Worm (Caenorhabditis elegans) whole organism, L1 larva: Measurements from ENCODE around the gene ZK1010.12.

ENCODE experiments used
- C04F5.9 ChIP-seq: sonication (generic microtip); optimal IDR thresholded peaks from 2 replicates; lab custom pipeline; 2016; ENCODE audit warnings: missing genetic modification characterization, missing compliant biosample characterization
- C16A3.4 ChIP-seq: fragments of 150-350 bp; optimal IDR thresholded peaks from 2 replicates; lab custom pipeline; 2014; ENCODE audit warnings: missing biosample characterization, missing genetic modification characterization
- alr-1 ChIP-seq: fragments of 200-800 bp; sonication (Bioruptor generic); optimal IDR thresholded peaks from 2 replicates; lab custom pipeline; 2018; ENCODE audit warnings: borderline replicate concordance, mild to moderate bottlenecking, missing genetic modification characterization, missing compliant biosample characterization
- ama-1 ChIP-seq: fragments of 150-350 bp; optimal IDR thresholded peaks from 2 replicates; lab custom pipeline; 2014
- ceh-88 ChIP-seq: fragments of 200-800 bp; sonication (Bioruptor generic); IDR thresholded peaks from 2 replicates; pipeline ENCODE4 v1.3.6; 2022; ENCODE audit warnings: missing genetic modification characterization, missing compliant biosample characterization
- ceh-90 ChIP-seq: sonication (generic microtip); optimal IDR thresholded peaks from 2 replicates; lab custom pipeline; 2016; ENCODE audit warnings: missing genetic modification characterization, missing compliant biosample characterization
- dpl-1 ChIP-seq, 3 experiments: fragments of 150-350 bp in 2 of 3; sonication (generic microtip) in 1 of 3; optimal IDR thresholded peaks; 2 replicates each; lab custom pipeline; 2014 to 2017; ENCODE audit warnings: missing biosample characterization in 3 of 3, missing genetic modification characterization in 3 of 3, missing genetic modification reagents in 3 of 3
- efl-3 ChIP-seq: fragments of 200-800 bp; sonication (Bioruptor generic); optimal IDR thresholded peaks from 2 replicates; lab custom pipeline; 2018; ENCODE audit warnings: mild to moderate bottlenecking, missing genetic modification characterization, missing compliant biosample characterization
- egl-13 ChIP-seq: sonication (generic microtip); optimal IDR thresholded peaks from 2 replicates; lab custom pipeline; 2016; ENCODE audit warnings: missing genotype, missing genetic modification reagents, missing genetic modification characterization, missing compliant biosample characterization
- elt-3 ChIP-seq, 6 experiments: fragments of 150-350 bp in 1 of 6; sonication (generic microtip); optimal IDR thresholded peaks; 2 replicates each; lab custom pipeline; 2017 to 2018; ENCODE audit warnings: missing biosample characterization in 6 of 6, missing genetic modification characterization in 6 of 6, inconsistent platforms in 1 of 6
- grh-1 ChIP-seq: fragments of 200-800 bp; sonication (Bioruptor generic); IDR thresholded peaks from 2 replicates; pipeline ENCODE4 v1.3.6; 2022; ENCODE audit warnings: missing genetic modification reagents, missing genetic modification characterization, missing compliant biosample characterization
- hlh-17 ChIP-seq: fragments of 200-800 bp; sonication (Bioruptor generic); optimal IDR thresholded peaks from 2 replicates; lab custom pipeline; 2018; ENCODE audit warnings: missing genetic modification characterization, mild to moderate bottlenecking, missing compliant biosample characterization, moderate library complexity, borderline replicate concordance
- hlh-4 ChIP-seq: sonication (generic microtip); optimal IDR thresholded peaks from 2 replicates; lab custom pipeline; 2016; ENCODE audit warnings: mild to moderate bottlenecking, missing genetic modification characterization, missing compliant biosample characterization
- hpl-2 ChIP-seq: fragments of 150-350 bp; optimal IDR thresholded peaks from 2 replicates; lab custom pipeline; 2014; ENCODE audit warnings: missing biosample characterization, missing genetic modification reagents, missing genetic modification characterization
- isw-1 ChIP-seq: fragments of 200-800 bp; sonication (Bioruptor generic); IDR thresholded peaks from 2 replicates; pipeline ENCODE4 v1.3.6; 2022; ENCODE audit warnings: missing genetic modification characterization, missing compliant biosample characterization
- jun-1 ChIP-seq: fragments of 150-350 bp; optimal IDR thresholded peaks from 2 replicates; lab custom pipeline; 2014; ENCODE audit warnings: missing biosample characterization, missing genetic modification reagents, missing genetic modification characterization
- lin-14 ChIP-seq: fragments of 200-800 bp; sonication (Bioruptor generic); optimal IDR thresholded peaks from 2 replicates; lab custom pipeline; 2018; ENCODE audit warnings: mild to moderate bottlenecking, missing genetic modification characterization, moderate library complexity, missing compliant biosample characterization
- lin-15B ChIP-seq: fragments of 150-350 bp; sonication (generic microtip); optimal IDR thresholded peaks from 3 replicates; lab custom pipeline; 2014; ENCODE audit warnings: missing biosample characterization, missing genetic modification characterization
- lin-35 ChIP-seq, 2 experiments: fragments of 150-350 bp; optimal IDR thresholded peaks; 2 replicates each; lab custom pipeline; 2014; ENCODE audit warnings: missing biosample characterization in 2 of 2, missing genetic modification characterization in 2 of 2, missing genetic modification reagents in 2 of 2
- lin-39 ChIP-seq: fragments of 150-350 bp; optimal IDR thresholded peaks from 2 replicates; lab custom pipeline; 2014; ENCODE audit warnings: missing biosample characterization, missing genetic modification reagents, missing genetic modification characterization
- lir-3 ChIP-seq: sonication (generic microtip); optimal IDR thresholded peaks from 2 replicates; lab custom pipeline; 2016; ENCODE audit warnings: mild to moderate bottlenecking, missing genetic modification characterization, moderate library complexity, missing compliant biosample characterization; ENCODE audit not compliant: poor library complexity
- lsy-2 ChIP-seq, 2 experiments: fragments of 150-350 bp; optimal IDR thresholded peaks; 2 replicates each; lab custom pipeline; 2014; ENCODE audit warnings: missing biosample characterization in 2 of 2, missing genetic modification characterization in 2 of 2
- mdl-1 ChIP-seq, 2 experiments: fragments of 150-350 bp; optimal IDR thresholded peaks; 2 replicates each; lab custom pipeline; 2014 to 2017; ENCODE audit warnings: missing biosample characterization in 2 of 2, missing genetic modification characterization in 2 of 2, inconsistent platforms in 1 of 2
- mef-2 ChIP-seq: fragments of 150-350 bp; optimal IDR thresholded peaks from 2 replicates; lab custom pipeline; 2014; ENCODE audit warnings: missing biosample characterization, missing genetic modification characterization
- mep-1 ChIP-seq: fragments of 150-350 bp; optimal IDR thresholded peaks from 2 replicates; lab custom pipeline; 2014; ENCODE audit warnings: missing biosample characterization, missing genetic modification characterization
- nhr-11 ChIP-seq: fragments of 150-350 bp; optimal IDR thresholded peaks from 2 replicates; lab custom pipeline; 2014; ENCODE audit warnings: missing biosample characterization, missing genetic modification characterization
- nhr-12 ChIP-seq: sonication (generic microtip); optimal IDR thresholded peaks from 2 replicates; lab custom pipeline; 2017; ENCODE audit warnings: missing biosample characterization, missing genetic modification characterization
- nhr-19 ChIP-seq: fragments of 200-800 bp; sonication (Bioruptor generic); conservative IDR thresholded peaks from 2 replicates; pipeline ENCODE4 v1.3.6; 2022; ENCODE audit warnings: missing genetic modification characterization, missing compliant biosample characterization
- nhr-20 ChIP-seq: sonication (generic microtip); optimal IDR thresholded peaks from 2 replicates; lab custom pipeline; 2016; ENCODE audit warnings: mild to moderate bottlenecking, missing genetic modification characterization, missing compliant biosample characterization
- nhr-237 ChIP-seq: fragments of 150-350 bp; optimal IDR thresholded peaks from 2 replicates; lab custom pipeline; 2014; ENCODE audit warnings: missing biosample characterization, missing genetic modification characterization
- nhr-28 ChIP-seq: fragments of 150-350 bp; optimal IDR thresholded peaks from 2 replicates; lab custom pipeline; 2014; ENCODE audit warnings: missing biosample characterization, missing genetic modification characterization
- nhr-71 ChIP-seq: sonication (generic microtip); optimal IDR thresholded peaks from 2 replicates; lab custom pipeline; 2016; ENCODE audit warnings: mild to moderate bottlenecking, missing genetic modification characterization, moderate library complexity, missing compliant biosample characterization
- nhr-76 ChIP-seq: sonication (generic microtip); optimal IDR thresholded peaks from 2 replicates; lab custom pipeline; 2017; ENCODE audit warnings: missing biosample characterization, missing genetic modification characterization
- nhr-77 ChIP-seq: fragments of 150-350 bp; optimal IDR thresholded peaks from 2 replicates; lab custom pipeline; 2014; ENCODE audit warnings: missing biosample characterization, missing genetic modification characterization
- nhr-84 ChIP-seq: sonication (generic microtip); optimal IDR thresholded peaks from 2 replicates; lab custom pipeline; 2017; ENCODE audit warnings: missing biosample characterization, missing genetic modification characterization
- nhr-85 ChIP-seq: sonication (generic microtip); peaks from one replicate; lab custom pipeline; 2016; ENCODE audit warnings: missing genetic modification characterization, inconsistent platforms, missing compliant biosample characterization
- nhr-90 ChIP-seq: sonication (generic microtip); optimal IDR thresholded peaks from 2 replicates; lab custom pipeline; 2016; ENCODE audit warnings: mild to moderate bottlenecking, missing genetic modification characterization, missing compliant biosample characterization; ENCODE audit not compliant: poor library complexity
- pag-3 ChIP-seq: sonication (generic microtip); optimal IDR thresholded peaks from 2 replicates; lab custom pipeline; 2017; ENCODE audit warnings: missing genetic modification characterization, mild to moderate bottlenecking, missing compliant biosample characterization, antibody characterized with exemption, borderline replicate concordance; ENCODE audit not compliant: insufficient read depth
- rnt-1 ChIP-seq: sonication (generic microtip); optimal IDR thresholded peaks from 2 replicates; lab custom pipeline; 2016; ENCODE audit warnings: mild to moderate bottlenecking, missing genetic modification characterization, moderate library complexity, missing compliant biosample characterization
- snpc-4 ChIP-seq: fragments of 150-350 bp; optimal IDR thresholded peaks from 2 replicates; lab custom pipeline; 2014; ENCODE audit warnings: missing biosample characterization, missing genetic modification characterization
- snu-23 ChIP-seq: sonication (generic microtip); optimal IDR thresholded peaks from 2 replicates; lab custom pipeline; 2016; ENCODE audit warnings: missing genetic modification characterization, missing compliant biosample characterization
- sup-37 ChIP-seq: fragments of 200-800 bp; sonication (Bioruptor generic); optimal IDR thresholded peaks from 2 replicates; lab custom pipeline; 2018; ENCODE audit warnings: mild to moderate bottlenecking, missing genetic modification characterization, missing compliant biosample characterization
- swsn-7 ChIP-seq: sonication (generic microtip); optimal IDR thresholded peaks from 2 replicates; lab custom pipeline; 2016; ENCODE audit warnings: missing genetic modification characterization, missing compliant biosample characterization
- unc-130 ChIP-seq: fragments of 150-350 bp; optimal IDR thresholded peaks from 2 replicates; lab custom pipeline; 2017; ENCODE audit warnings: missing biosample characterization, missing genetic modification characterization, inconsistent platforms
- unc-30 ChIP-seq: sonication (generic microtip); optimal IDR thresholded peaks from 2 replicates; lab custom pipeline; 2017; ENCODE audit warnings: missing biosample characterization, missing genetic modification characterization
- unc-62 ChIP-seq: fragments of 150-350 bp; optimal IDR thresholded peaks from 2 replicates; lab custom pipeline; 2014; ENCODE audit warnings: missing biosample characterization, missing genetic modification reagents, missing genetic modification characterization
- unc-86 ChIP-seq: sonication (generic microtip); optimal IDR thresholded peaks from 2 replicates; lab custom pipeline; 2016; ENCODE audit warnings: missing genetic modification characterization, missing compliant biosample characterization
- xbp-1 ChIP-seq: sonication (generic microtip); optimal IDR thresholded peaks from 2 replicates; lab custom pipeline; 2016; ENCODE audit warnings: missing genetic modification characterization, missing compliant biosample characterization

Gene ZK1010.12

DNA sequence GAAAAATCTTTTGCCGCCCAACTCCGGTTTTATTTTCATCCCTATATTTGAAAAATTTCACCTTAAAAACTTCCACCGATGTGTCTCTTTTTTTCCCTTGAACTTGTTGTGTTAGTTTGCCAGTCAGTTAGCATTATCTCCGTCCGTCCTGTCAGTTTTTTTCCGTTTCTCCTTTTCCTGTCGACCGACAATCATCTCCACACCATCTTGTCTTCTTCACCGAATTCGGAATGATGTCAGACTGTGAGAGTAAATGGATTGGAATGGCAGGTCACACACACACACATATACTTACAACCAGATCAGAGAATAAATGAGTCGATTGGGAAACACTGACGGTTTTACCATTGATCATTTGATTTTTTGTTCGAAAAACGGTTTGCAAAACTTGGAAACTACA is 20.8 kb downstream of the ZK1010.12 start (continued):
- no peak for TF ChIP-seq ceh-88 (GFP tag; lab: Robert Waterston, UW)
- peak; percentile 34 for TF ChIP-seq pag-3 (tag; lab: Kevin White, UChicago)
- TF ChIP-seq egl-13 (tag; lab: Kevin White, UChicago) = no peak
- peak; percentile 35 for TF ChIP-seq unc-130
- no peak for TF ChIP-seq lin-39 (tag; lab: Kevin White, UChicago)
- TF ChIP-seq unc-86 (tag; lab: Kevin White, UChicago) = no peak

ce11 chrIII:13013912-13014311 is 22.8 kb downstream of the ZK1010.12 start:
- TF ChIP-seq ceh-88 (GFP tag; lab: Robert Waterston, UW) (no peak), ama-1 (lab: Kevin White, UChicago) (no peak), nhr-76 (tag; lab: Kevin White, UChicago) (no peak), nhr-28 (tag; lab: Kevin White, UChicago) (no peak), mep-1 (no peak), sup-37 (no peak), alr-1 (tag; lab: Kevin White, UChicago) (no peak), jun-1 (tag; lab: Kevin White, UChicago) (no peak), unc-62 (no peak), snpc-4 (tag; lab: Kevin White, UChicago) (no peak), mef-2 (tag; lab: Kevin White, UChicago) (no peak), ceh-90 (tag; lab: Kevin White, UChicago) (no peak), snu-23 (peak; percentile 2), hpl-2 (no peak), nhr-90 (no peak), efl-3 (no peak), unc-30 (tag; lab: Kevin White, UChicago) (no peak), lin-35 (GFP tag; optimal IDR thresholded peaks at IDR 0.05; lab: Kevin White, UChicago) (no peak), hlh-4 (tag; lab: Kevin White, UChicago) (no peak), nhr-84 (tag; lab: Kevin White, UChicago) (no peak), lin-14 (peak; percentile 44), elt-3 (tag; optimal IDR thresholded peaks at IDR 0.05; lab: Kevin White, UChicago) (peak in 3 of 6 experiments; percentile 20 to 61 (median 22)), dpl-1 (GFP tag; optimal IDR thresholded peaks at IDR 0.05; lab: Kevin White, UChicago) (no peak), nhr-12 (tag; lab: Kevin White, UChicago) (no peak), lin-39 (tag; lab: Kevin White, UChicago) (no peak), nhr-20 (peak; percentile 18), nhr-85 (tag; lab: Kevin White, UChicago) (peak; percentile 77), lin-15B (tag; lab: Kevin White, UChicago) (no peak), lsy-2 (tag; optimal IDR thresholded peaks at IDR 0.05; lab: Kevin White, UChicago) (peak in 1 of 2 experiments; percentile 11)

ce11 chrIII:13015754-13016317 is 24.7 kb downstream of the ZK1010.12 start:
- TF ChIP-seq lin-35 (GFP tag; optimal IDR thresholded peaks at IDR 0.05; lab: Kevin White, UChicago) (peak; percentile 30 to 75), swsn-7 (tag; lab: Kevin White, UChicago) (peak; percentile 29), mef-2 (tag; lab: Kevin White, UChicago) (no peak), efl-3 (no peak), hpl-2 (peak; percentile 16), rnt-1 (peak; percentile 63), nhr-71 (tag; lab: Kevin White, UChicago) (peak; percentile 70), C04F5.9 (no peak), nhr-77 (tag; lab: Kevin White, UChicago) (peak; percentile 55), grh-1 (GFP tag; lab: Robert Waterston, UW) (no peak), nhr-20 (peak; percentile 47), lsy-2 (tag; optimal IDR thresholded peaks at IDR 0.05; lab: Kevin White, UChicago) (peak; percentile 25 to 66), nhr-19 (GFP tag; lab: Robert Waterston, UW) (peak; percentile 25), lin-15B (tag; lab: Kevin White, UChicago) (no peak), mep-1 (peak; percentile 3), lir-3 (tag; lab: Kevin White, UChicago) (peak; percentile 5), isw-1 (GFP tag; lab: Robert Waterston, UW) (no peak), nhr-90 (peak; percentile 37), nhr-11 (tag; lab: Kevin White, UChicago) (no peak), mdl-1 (tag; optimal IDR thresholded peaks at IDR 0.05; lab: Kevin White, UChicago) (peak in 1 of 2 experiments; percentile 36), hlh-17 (GFP tag; lab: Kevin White, UChicago) (no peak), nhr-85 (tag; lab: Kevin White, UChicago) (peak; percentile 81), elt-3 (tag; optimal IDR thresholded peaks at IDR 0.05; lab: Kevin White, UChicago) (no peak), C16A3.4 (peak; percentile 48), nhr-237 (tag; lab: Kevin White, UChicago) (no peak), xbp-1 (tag; lab: Kevin White, UChicago) (no peak), unc-130 (peak; percentile 30)
